Fruit fly (Drosophila melanogaster) whole organism, embryonic: Measurements from ENCODE around the gene corto.

Experiments
- C15 ChIP-seq: fragments of 200-800 bp; sonication (Bioruptor generic); IDR thresholded peaks from 3 replicates; pipeline ENCODE4 v1.3.6; 2022; ENCODE audit warnings: missing biosample characterization, missing genetic modification characterization
- CG10274 ChIP-seq: fragments of 200-800 bp; sonication (Bioruptor generic); optimal IDR thresholded peaks from 3 replicates; lab custom pipeline; 2017; ENCODE audit warnings: missing biosample characterization, mild to moderate bottlenecking, missing genetic modification characterization
- CG10979 ChIP-seq: fragments of 200-800 bp; sonication (Bioruptor generic); optimal IDR thresholded peaks from 2 replicates; lab custom pipeline; 2018; ENCODE audit warnings: missing biosample characterization, mild to moderate bottlenecking, missing genetic modification characterization, moderate library complexity
- CG11696 ChIP-seq: fragments of 200-800 bp; sonication (Bioruptor generic); IDR thresholded peaks from 2 replicates; pipeline ENCODE4 v1.3.6; 2022; ENCODE audit warnings: missing biosample characterization, missing genetic modification characterization
- CG13287 ChIP-seq: fragments of 200-800 bp; sonication (Bioruptor generic); IDR thresholded peaks from 2 replicates; pipeline ENCODE4 v1.3.6; 2022; ENCODE audit warnings: missing biosample characterization, missing genetic modification characterization; ENCODE audit not compliant: partially characterized antibody
- CG17612 ChIP-seq: fragments of 200-800 bp; sonication (Bioruptor generic); IDR thresholded peaks from 2 replicates; pipeline ENCODE4 v1.3.6; 2022; ENCODE audit warnings: missing biosample characterization, missing genetic modification characterization
- CG18262 ChIP-seq: fragments of 200-800 bp; optimal IDR thresholded peaks from 3 replicates; lab custom pipeline; 2019; ENCODE audit warnings: missing biosample characterization, mild to moderate bottlenecking, missing genetic modification characterization, moderate library complexity
- CG1832 ChIP-seq: fragments of 200-800 bp; sonication (Bioruptor generic); optimal IDR thresholded peaks from 2 replicates; lab custom pipeline; 2017; ENCODE audit warnings: missing biosample characterization, mild to moderate bottlenecking, missing genetic modification characterization, inconsistent platforms
- CG18599 ChIP-seq: fragments of 200-800 bp; sonication (Bioruptor generic); optimal IDR thresholded peaks from 3 replicates; lab custom pipeline; 2017; ENCODE audit warnings: missing biosample characterization, missing genetic modification characterization, mild to moderate bottlenecking, moderate library complexity, missing genetic modification reagents
- CG30403 ChIP-seq: fragments of 200-800 bp; sonication (Bioruptor generic); optimal IDR thresholded peaks from 3 replicates; lab custom pipeline; 2016; ENCODE audit warnings: missing biosample characterization, missing genetic modification characterization
- CG33557 ChIP-seq: fragments of 200-800 bp; sonication (Bioruptor generic); optimal IDR thresholded peaks from 2 replicates; lab custom pipeline; 2019; ENCODE audit warnings: missing biosample characterization, mild to moderate bottlenecking, missing genetic modification characterization, moderate library complexity
- CG3847 ChIP-seq: fragments of 200-800 bp; sonication (Bioruptor generic); IDR thresholded peaks from 2 replicates; pipeline ENCODE4 v1.3.6; 2022; ENCODE audit warnings: missing biosample characterization, missing genetic modification characterization
- CG4404 ChIP-seq: fragments of 200-800 bp; sonication (Bioruptor generic); IDR thresholded peaks from 2 replicates; pipeline ENCODE4 v1.3.6; 2022; ENCODE audit warnings: missing biosample characterization, missing genetic modification characterization
- CG4424 ChIP-seq: fragments of 200-800 bp; sonication (Bioruptor generic); optimal IDR thresholded peaks from 3 replicates; lab custom pipeline; 2016; ENCODE audit warnings: missing biosample characterization, missing genetic modification characterization
- CG4707 ChIP-seq: fragments of 200-800 bp; sonication (Bioruptor generic); optimal IDR thresholded peaks from 2 replicates; lab custom pipeline; 2018; ENCODE audit warnings: missing biosample characterization, mild to moderate bottlenecking, missing genetic modification characterization, moderate library complexity
- CG4820 ChIP-seq: fragments of 200-800 bp; sonication (Bioruptor generic); optimal IDR thresholded peaks from 3 replicates; lab custom pipeline; 2016; ENCODE audit warnings: missing biosample characterization, missing genetic modification characterization
- CG6654 ChIP-seq: fragments of 200-800 bp; sonication (Bioruptor generic); optimal IDR thresholded peaks from 2 replicates; lab custom pipeline; 2017; ENCODE audit warnings: missing biosample characterization, mild to moderate bottlenecking, missing genetic modification characterization
- CG8478 ChIP-seq: fragments of >200 bp; optimal IDR thresholded peaks from 2 replicates; lab custom pipeline; 2018
- CG9215 ChIP-seq: fragments of 200-800 bp; sonication (Bioruptor generic); IDR thresholded peaks from 2 replicates; pipeline ENCODE4 v1.3.6; 2022; ENCODE audit warnings: missing biosample characterization, missing genetic modification characterization
- D ChIP-seq, 2 experiments: fragments of 200-800 bp in 1 of 2; fragments of >200 bp in 1 of 2; sonication (Bioruptor generic) in 1 of 2; optimal IDR thresholded peaks; 2 replicates in 1 of 2; 3 replicates in 1 of 2; lab custom pipeline; 2017; ENCODE audit warnings: mild to moderate bottlenecking in 1 of 2, missing biosample characterization in 1 of 2, missing genetic modification characterization in 1 of 2, missing genetic modification reagents in 1 of 2
- Dll ChIP-seq: fragments of 200-800 bp; sonication (Bioruptor generic); IDR thresholded peaks from 4 replicates; pipeline ENCODE4 v1.3.6; 2022; ENCODE audit warnings: missing biosample characterization, missing genetic modification characterization; ENCODE audit not compliant: partially characterized antibody
- HLHmδ ChIP-seq: fragments of 200-800 bp; sonication (Bioruptor generic); optimal IDR thresholded peaks from 2 replicates; lab custom pipeline; 2018; ENCODE audit warnings: missing biosample characterization, mild to moderate bottlenecking, missing genetic modification characterization, moderate library complexity
- Hr3 ChIP-seq: fragments of 200-800 bp; sonication (Bioruptor generic); optimal IDR thresholded peaks from 3 replicates; lab custom pipeline; 2016; ENCODE audit warnings: missing biosample characterization, missing genetic modification characterization
- MBD-R2 ChIP-seq: fragments of 200-800 bp; sonication (Bioruptor generic); IDR thresholded peaks from 2 replicates; pipeline ENCODE4 v1.3.6; 2022; ENCODE audit warnings: missing biosample characterization, missing genetic modification characterization
- Mes4 ChIP-seq: fragments of 200-800 bp; sonication (Bioruptor generic); optimal IDR thresholded peaks from 2 replicates; lab custom pipeline; 2016; ENCODE audit warnings: missing biosample characterization, missing genetic modification characterization
- NC2α ChIP-seq: fragments of 200-800 bp; sonication (Bioruptor generic); optimal IDR thresholded peaks from 2 replicates; lab custom pipeline; 2016; ENCODE audit warnings: missing biosample characterization, missing genetic modification characterization
- Oaz ChIP-seq: fragments of 200-800 bp; sonication (Bioruptor generic); IDR thresholded peaks from 2 replicates; pipeline ENCODE4 v1.3.6; 2022; ENCODE audit warnings: missing biosample characterization, missing genetic modification characterization
- Sin3A ChIP-seq: fragments of >200 bp; optimal IDR thresholded peaks from 2 replicates; lab custom pipeline; 2018
- Trl ChIP-seq, 3 experiments: fragments of >200 bp in 2 of 3; fragments of 200-800 bp in 1 of 3; sonication (Bioruptor generic) in 1 of 3; optimal IDR thresholded peaks; 2 replicates in 1 of 3; 3 replicates in 2 of 3; lab custom pipeline; 2016 to 2017; ENCODE audit warnings: missing biosample characterization in 1 of 3, missing genetic modification characterization in 1 of 3
- Xbp1 ChIP-seq: fragments of 200-800 bp; sonication (Bioruptor generic); optimal IDR thresholded peaks from 3 replicates; lab custom pipeline; 2016; ENCODE audit warnings: missing biosample characterization, mild to moderate bottlenecking, missing genetic modification characterization
- Xrp1 ChIP-seq: fragments of 200-800 bp; sonication (Bioruptor generic); IDR thresholded peaks from 2 replicates; pipeline ENCODE4 v1.3.6; 2022; ENCODE audit warnings: missing biosample characterization, missing genetic modification characterization
- ara ChIP-seq: fragments of 200-800 bp; sonication (Bioruptor generic); IDR thresholded peaks from 2 replicates; pipeline ENCODE4 v1.3.6; 2022; ENCODE audit warnings: missing biosample characterization, missing genetic modification characterization
- az2 ChIP-seq: fragments of 200-800 bp; sonication (Bioruptor generic); optimal IDR thresholded peaks from 3 replicates; lab custom pipeline; 2016; ENCODE audit warnings: missing biosample characterization, missing genetic modification characterization
- chif ChIP-seq, 2 experiments: fragments of 200-800 bp; sonication (Bioruptor generic); optimal IDR thresholded peaks; 3 replicates each; lab custom pipeline; 2016; ENCODE audit warnings: missing biosample characterization in 2 of 2, missing genetic modification characterization in 2 of 2
- da ChIP-seq: fragments of 200-800 bp; sonication (Bioruptor generic); optimal IDR thresholded peaks from 2 replicates; lab custom pipeline; 2016; ENCODE audit warnings: missing biosample characterization, missing genetic modification characterization
- dan ChIP-seq: fragments of 200-800 bp; sonication (Bioruptor generic); IDR thresholded peaks from 2 replicates; pipeline ENCODE4 v1.3.6; 2022; ENCODE audit warnings: missing biosample characterization, missing genetic modification characterization
- disco-r ChIP-seq: fragments of 200-800 bp; sonication (Bioruptor generic); optimal IDR thresholded peaks from 2 replicates; lab custom pipeline; 2016; ENCODE audit warnings: missing biosample characterization, missing genetic modification characterization
- dmrt11E ChIP-seq: fragments of 200-800 bp; sonication (Bioruptor generic); optimal IDR thresholded peaks from 3 replicates; lab custom pipeline; 2018; ENCODE audit warnings: missing biosample characterization, mild to moderate bottlenecking, missing genetic modification characterization, moderate library complexity
- dpn ChIP-seq, 2 experiments: fragments of 200-800 bp; sonication (Bioruptor generic); optimal IDR thresholded peaks; 3 replicates each; lab custom pipeline; 2016; ENCODE audit warnings: missing biosample characterization in 2 of 2, missing genetic modification characterization in 2 of 2
- kah ChIP-seq: fragments of 200-800 bp; sonication (Bioruptor generic); optimal IDR thresholded peaks from 2 replicates; lab custom pipeline; 2018; ENCODE audit warnings: missing biosample characterization, mild to moderate bottlenecking, missing genetic modification characterization
- kay ChIP-seq: fragments of 200-800 bp; sonication (Bioruptor generic); optimal IDR thresholded peaks from 2 replicates; lab custom pipeline; 2016; ENCODE audit warnings: missing biosample characterization, missing genetic modification characterization
- klu ChIP-seq: fragments of 200-800 bp; sonication (Bioruptor generic); IDR thresholded peaks from 2 replicates; pipeline ENCODE4 v1.3.6; 2022; ENCODE audit warnings: missing biosample characterization, missing genetic modification characterization
- lola ChIP-seq, 3 experiments: fragments of >200 bp in 2 of 3; fragments of 200-800 bp in 1 of 3; sonication (Bioruptor generic) in 1 of 3; optimal IDR thresholded peaks; 2 replicates each; lab custom pipeline; 2017 to 2019; ENCODE audit warnings: missing biosample characterization in 3 of 3, missing genetic modification characterization in 3 of 3, mild to moderate bottlenecking in 1 of 3, moderate library complexity in 1 of 3
- nmo ChIP-seq: fragments of 200-800 bp; sonication (Bioruptor generic); optimal IDR thresholded peaks from 2 replicates; lab custom pipeline; 2018; ENCODE audit warnings: missing biosample characterization, mild to moderate bottlenecking, missing genetic modification characterization, moderate library complexity
- oc ChIP-seq: fragments of 200-800 bp; sonication (Bioruptor generic); optimal IDR thresholded peaks from 2 replicates; lab custom pipeline; 2018; ENCODE audit warnings: missing biosample characterization, mild to moderate bottlenecking, missing genetic modification characterization, moderate library complexity
- pfk ChIP-seq: fragments of 200-800 bp; sonication (Bioruptor generic); optimal IDR thresholded peaks from 2 replicates; lab custom pipeline; 2018; ENCODE audit warnings: missing biosample characterization, mild to moderate bottlenecking, missing genetic modification characterization, moderate library complexity
- salm ChIP-seq: fragments of 200-800 bp; sonication (Bioruptor generic); optimal IDR thresholded peaks from 2 replicates; lab custom pipeline; 2018; ENCODE audit warnings: missing biosample characterization, mild to moderate bottlenecking, missing genetic modification characterization
- slp2 ChIP-seq: fragments of 200-800 bp; sonication (Bioruptor generic); optimal IDR thresholded peaks from 2 replicates; lab custom pipeline; 2016; ENCODE audit warnings: missing biosample characterization, missing genetic modification characterization
- sqz ChIP-seq: fragments of 200-800 bp; sonication (Bioruptor generic); optimal IDR thresholded peaks from 3 replicates; lab custom pipeline; 2018; ENCODE audit warnings: missing biosample characterization, mild to moderate bottlenecking, missing genetic modification characterization
- stwl ChIP-seq: fragments of 200-800 bp; sonication (Bioruptor generic); optimal IDR thresholded peaks from 3 replicates; lab custom pipeline; 2018; ENCODE audit warnings: missing biosample characterization, mild to moderate bottlenecking, missing genetic modification characterization, moderate library complexity
- zfh1 ChIP-seq: fragments of 200-800 bp; sonication (Bioruptor generic); IDR thresholded peaks from 3 replicates; pipeline ENCODE4 v1.3.6; 2022; ENCODE audit warnings: missing biosample characterization, missing genetic modification characterization

Gene corto

dm6 chr3R:5060281-5060668 is 26.6 kb downstream of the corto start (continued):
- TF ChIP-seq Trl (optimal IDR thresholded peaks at IDR 0.05; lab: Kevin White, UChicago) (no peak), Trl (GFP tag; optimal IDR thresholded peaks at IDR 0.05; lab: Kevin White, UChicago) (no peak), Xrp1 (GFP tag; lab: Robert Waterston, UW) (no peak), D (optimal IDR thresholded peaks at IDR 0.05; lab: Kevin White, UChicago) (no peak), D (GFP tag; optimal IDR thresholded peaks at IDR 0.05; lab: Kevin White, UChicago) (no peak), Oaz (GFP tag; lab: Robert Waterston, UW) (no peak), CG11696 (no peak), da (GFP tag; lab: Kevin White, UChicago) (no peak), CG8478 (lab: Kevin White, UChicago) (no peak), CG4404 (GFP tag; lab: Robert Waterston, UW) (no peak), CG33557 (GFP tag; lab: Kevin White, UChicago) (no peak), CG10979 (tag; lab: Kevin White, UChicago) (peak; percentile 44), disco-r (GFP tag; lab: Kevin White, UChicago) (no peak), CG4707 (GFP tag; lab: Kevin White, UChicago) (no peak), CG10274 (GFP tag; lab: Kevin White, UChicago) (peak; percentile 71), kah (GFP tag; lab: Kevin White, UChicago) (no peak), Sin3A (lab: Kevin White, UChicago) (no peak), CG4424 (GFP tag; lab: Kevin White, UChicago) (peak; percentile 32), chif (GFP tag; optimal IDR thresholded peaks at IDR 0.05; lab: Kevin White, UChicago) (peak in 1 of 2 experiments; percentile 19), ara (peak; percentile 59; the same call in 1 of the 2 replicates), CG3847 (GFP tag; lab: Robert Waterston, UW) (no peak), dan (GFP tag; lab: Robert Waterston, UW) (no peak), slp2 (GFP tag; lab: Kevin White, UChicago) (peak; percentile 6), CG18599 (no peak), kay (no peak), salm (tag; lab: Kevin White, UChicago) (no peak), dpn (GFP tag; optimal IDR thresholded peaks at IDR 0.05; lab: Kevin White, UChicago) (peak in 1 of 2 experiments; percentile 6), CG6654 (GFP tag; lab: Kevin White, UChicago) (no peak), MBD-R2 (GFP tag; lab: Robert Waterston, UW) (no peak), Dll (GFP tag; lab: Robert Waterston, UW) (no peak), sqz (GFP tag; lab: Kevin White, UChicago) (no peak), CG17612 (GFP tag; lab: Robert Waterston, UW) (no peak), CG1832 (GFP tag; lab: Kevin White, UChicago) (no peak), CG9215 (GFP tag; lab: Robert Waterston, UW) (no peak), Xbp1 (peak; percentile 19), pfk (GFP tag; lab: Kevin White, UChicago) (no peak), dmrt11E (peak; percentile 53), az2 (GFP tag; lab: Kevin White, UChicago) (peak; percentile 49), klu (GFP tag; lab: Robert Waterston, UW) (no peak), zfh1 (peak; percentile 36; the same call in 1 of the 3 replicates), CG30403 (GFP tag; lab: Kevin White, UChicago) (peak; percentile 2), oc (tag; lab: Kevin White, UChicago) (peak; percentile 10), CG18262 (peak; percentile 2), nmo (peak; percentile 13), Hr3 (GFP tag; lab: Kevin White, UChicago) (no peak), stwl (no peak), Mes4 (GFP tag; lab: Kevin White, UChicago) (peak; percentile 27), HLHmδ (GFP tag; lab: Kevin White, UChicago) (no peak), C15 (GFP tag; lab: Robert Waterston, UW) (no peak), CG4820 (GFP tag; lab: Kevin White, UChicago) (peak; percentile 15), CG13287 (no peak), NC2α (GFP tag; lab: Kevin White, UChicago) (no peak), lola (GFP tag; optimal IDR thresholded peaks at IDR 0.05; lab: Kevin White, UChicago) (no peak)
